Worm (Caenorhabditis elegans) whole organism, young adult: ENCODE data around the gene M04D8.8.

Source experiments
- F33H1.4 ChIP-seq: fragments of 200-800 bp; sonication (Bioruptor generic); IDR thresholded peaks from 2 replicates; pipeline ENCODE4 v1.3.6; 2022; ENCODE audit warnings: missing genetic modification reagents, missing genetic modification characterization, missing compliant biosample characterization
- lsl-1 ChIP-seq: fragments of 200-800 bp; sonication (Bioruptor generic); optimal IDR thresholded peaks from 2 replicates; lab custom pipeline; 2018; ENCODE audit warnings: mild to moderate bottlenecking, missing genetic modification characterization, moderate library complexity, missing compliant biosample characterization
- madf-6 ChIP-seq: fragments of 200-800 bp; sonication (Bioruptor generic); IDR thresholded peaks from 2 replicates; pipeline ENCODE4 v1.3.6; 2022; ENCODE audit warnings: missing genetic modification reagents, missing genetic modification characterization, missing compliant biosample characterization
- sptf-2 ChIP-seq: fragments of 200-800 bp; sonication (Bioruptor generic); optimal IDR thresholded peaks from 2 replicates; lab custom pipeline; 2018; ENCODE audit warnings: mild to moderate bottlenecking, missing genetic modification characterization, missing compliant biosample characterization

Gene M04D8.8

DNA sequence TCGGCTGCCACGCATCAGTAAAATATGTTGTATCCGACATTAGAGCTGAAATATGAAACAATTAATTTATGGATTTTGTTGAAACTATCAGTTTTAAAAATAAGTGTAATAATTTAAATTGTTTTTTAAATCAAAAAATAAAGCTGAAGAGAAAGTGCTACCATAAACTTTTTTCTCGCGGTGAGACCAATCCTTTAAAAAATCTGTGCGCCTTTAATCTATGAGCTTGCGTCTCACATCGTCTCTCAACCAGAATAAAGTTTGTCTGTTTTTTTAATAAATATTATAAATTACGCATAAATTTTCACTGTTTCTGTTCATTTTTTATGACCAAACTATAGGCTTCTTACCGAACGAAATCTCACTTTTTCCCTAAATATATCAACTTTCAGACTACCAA is 49.3 kb downstream of the M04D8.8 start, which contains the start of gene T16H12.3:
T16H12.3 (minus strand) TSS at position 51 of the 400 bp plus-strand sequence.
- TF ChIP-seq madf-6 = peak; percentile 38; the same call in 1 of the 2 replicates
- peak; percentile 67 for TF ChIP-seq lsl-1 (GFP tag; lab: Kevin White, UChicago)
- TF ChIP-seq sptf-2 = no peak
- TF ChIP-seq F33H1.4 (GFP tag; lab: Robert Waterston, UW) = peak; percentile 64
